Fruit fly (Drosophila melanogaster) whole organism, embryonic: Measurements from ENCODE around the gene mRpL35.

Experiments
- CG10147 ChIP-seq: fragments of 200-800 bp; sonication (Bioruptor generic); optimal IDR thresholded peaks from 2 replicates; lab custom pipeline; 2019; ENCODE audit warnings: missing biosample characterization, mild to moderate bottlenecking, missing genetic modification characterization, moderate library complexity
- CG10321 ChIP-seq: fragments of 200-800 bp; sonication (Bioruptor generic); IDR thresholded peaks from 2 replicates; pipeline ENCODE4 v1.3.6; 2022; ENCODE audit warnings: missing biosample characterization, missing genetic modification characterization
- CG10462 ChIP-seq: fragments of 200-800 bp; sonication (Bioruptor generic); optimal IDR thresholded peaks from 2 replicates; lab custom pipeline; 2016; ENCODE audit warnings: missing biosample characterization, missing genetic modification characterization
- CG10959 ChIP-seq: fragments of 200-800 bp; sonication (Bioruptor generic); IDR thresholded peaks from 2 replicates; pipeline ENCODE4 v1.3.6; 2022; ENCODE audit warnings: missing biosample characterization, missing genetic modification characterization
- CG11093 ChIP-seq: fragments of 200-800 bp; sonication (Bioruptor generic); IDR thresholded peaks from 3 replicates; pipeline ENCODE4 v1.3.6; 2022; ENCODE audit warnings: missing biosample characterization, missing genetic modification characterization
- CG12071 ChIP-seq: fragments of 200-800 bp; sonication (Bioruptor generic); optimal IDR thresholded peaks from 3 replicates; lab custom pipeline; 2018; ENCODE audit warnings: missing biosample characterization, mild to moderate bottlenecking, missing genetic modification characterization
- CG13123 ChIP-seq: fragments of 200-800 bp; sonication (Bioruptor generic); optimal IDR thresholded peaks from 2 replicates; lab custom pipeline; 2016; ENCODE audit warnings: missing biosample characterization, missing genetic modification characterization
- CG13775 ChIP-seq: fragments of 200-800 bp; sonication (Bioruptor generic); optimal IDR thresholded peaks from 3 replicates; lab custom pipeline; 2017; ENCODE audit warnings: missing biosample characterization, mild to moderate bottlenecking, missing genetic modification characterization
- CG15601 ChIP-seq: fragments of 200-800 bp; sonication (Bioruptor generic); optimal IDR thresholded peaks from 3 replicates; lab custom pipeline; 2019; ENCODE audit warnings: missing biosample characterization, mild to moderate bottlenecking, missing genetic modification characterization, moderate library complexity
- CG17328 ChIP-seq: fragments of 200-800 bp; sonication (Bioruptor generic); IDR thresholded peaks from 2 replicates; pipeline ENCODE4 v1.3.6; 2022; ENCODE audit warnings: missing biosample characterization, missing genetic modification characterization
- CG2120 ChIP-seq: fragments of 200-800 bp; sonication (Bioruptor generic); optimal IDR thresholded peaks from 3 replicates; lab custom pipeline; 2016; ENCODE audit warnings: missing biosample characterization, missing genetic modification characterization
- CG30431 ChIP-seq: fragments of 200-800 bp; sonication (Bioruptor generic); optimal IDR thresholded peaks from 2 replicates; lab custom pipeline; 2017; ENCODE audit warnings: missing biosample characterization, missing genetic modification characterization
- CG5245 ChIP-seq: fragments of 200-800 bp; sonication (Bioruptor generic); optimal IDR thresholded peaks from 3 replicates; lab custom pipeline; 2016; ENCODE audit warnings: missing biosample characterization, missing genetic modification characterization
- CG5953 ChIP-seq: fragments of 200-800 bp; sonication (Bioruptor generic); IDR thresholded peaks from 2 replicates; pipeline ENCODE4 v1.3.6; 2022; ENCODE audit warnings: missing biosample characterization, missing genetic modification characterization
- CG6765 ChIP-seq: fragments of 200-800 bp; sonication (Bioruptor generic); optimal IDR thresholded peaks from 3 replicates; lab custom pipeline; 2017; ENCODE audit warnings: missing biosample characterization, mild to moderate bottlenecking, missing genetic modification characterization
- CG7786 ChIP-seq: fragments of 200-800 bp; sonication (Bioruptor generic); optimal IDR thresholded peaks from 2 replicates; lab custom pipeline; 2016; ENCODE audit warnings: missing biosample characterization, missing genetic modification characterization
- CG8089 ChIP-seq: fragments of 200-800 bp; sonication (Bioruptor generic); optimal IDR thresholded peaks from 3 replicates; lab custom pipeline; 2016; ENCODE audit warnings: missing biosample characterization, missing genetic modification characterization
- Chrac-16 ChIP-seq: fragments of 200-800 bp; sonication (Bioruptor generic); optimal IDR thresholded peaks from 3 replicates; lab custom pipeline; 2016; ENCODE audit warnings: missing biosample characterization, missing genetic modification characterization
- Eip74EF ChIP-seq, 2 experiments: fragments of 200-800 bp in 1 of 2; fragments of >200 bp in 1 of 2; sonication (Bioruptor generic) in 1 of 2; optimal IDR thresholded peaks; 2 replicates each; lab custom pipeline; 2017 to 2019; ENCODE audit warnings: missing biosample characterization in 2 of 2, missing genetic modification characterization in 2 of 2, mild to moderate bottlenecking in 1 of 2, moderate library complexity in 1 of 2
- Fer1 ChIP-seq: fragments of 200-800 bp; sonication (Bioruptor generic); optimal IDR thresholded peaks from 2 replicates; lab custom pipeline; 2017; ENCODE audit warnings: missing biosample characterization, mild to moderate bottlenecking, missing genetic modification characterization
- Gug ChIP-seq: fragments of 200-800 bp; sonication (Bioruptor generic); IDR thresholded peaks from 4 replicates; pipeline ENCODE4 v1.3.6; 2022; ENCODE audit warnings: missing biosample characterization, missing genetic modification characterization
- HLH4C ChIP-seq: fragments of 200-800 bp; sonication (Bioruptor generic); IDR thresholded peaks from 3 replicates; pipeline ENCODE4 v1.3.6; 2022; ENCODE audit warnings: missing biosample characterization, missing genetic modification characterization; ENCODE audit not compliant: partially characterized antibody
- Hr51 ChIP-seq, 2 experiments: fragments of 200-800 bp; sonication (Bioruptor generic); optimal IDR thresholded peaks; 2 replicates in 1 of 2; 3 replicates in 1 of 2; lab custom pipeline; 2016 to 2018; ENCODE audit warnings: missing biosample characterization in 2 of 2, missing genetic modification characterization in 2 of 2, mild to moderate bottlenecking in 1 of 2, moderate library complexity in 1 of 2
- Hsf ChIP-seq: fragments of 200-800 bp; sonication (Bioruptor generic); optimal IDR thresholded peaks from 3 replicates; lab custom pipeline; 2016; ENCODE audit warnings: missing biosample characterization, missing genetic modification characterization
- Lhr ChIP-seq: fragments of 200-800 bp; sonication (Bioruptor generic); optimal IDR thresholded peaks from 3 replicates; lab custom pipeline; 2017; ENCODE audit warnings: mild to moderate bottlenecking, missing biosample characterization, missing genetic modification reagents, missing genetic modification characterization
- Myb ChIP-seq: fragments of 200-800 bp; sonication (Bioruptor generic); optimal IDR thresholded peaks from 2 replicates; lab custom pipeline; 2016; ENCODE audit warnings: missing biosample characterization, missing genetic modification characterization
- NK7.1 ChIP-seq: fragments of 200-800 bp; sonication (Bioruptor generic); optimal IDR thresholded peaks from 3 replicates; lab custom pipeline; 2016; ENCODE audit warnings: missing biosample characterization, missing genetic modification characterization
- Nf-YC ChIP-seq: fragments of 200-800 bp; optimal IDR thresholded peaks from 3 replicates; lab custom pipeline; 2019; ENCODE audit warnings: missing biosample characterization, mild to moderate bottlenecking, missing genetic modification characterization, moderate library complexity
- Rfx ChIP-seq: fragments of 200-800 bp; sonication (Bioruptor generic); IDR thresholded peaks from 2 replicates; pipeline ENCODE4 v1.3.6; 2022; ENCODE audit warnings: missing biosample characterization, missing genetic modification characterization
- Spps ChIP-seq: fragments of 200-800 bp; sonication (Bioruptor generic); optimal IDR thresholded peaks from 2 replicates; lab custom pipeline; 2018; ENCODE audit warnings: missing biosample characterization, mild to moderate bottlenecking, missing genetic modification characterization
- Tbp ChIP-seq: fragments of >200 bp; optimal IDR thresholded peaks from 2 replicates; lab custom pipeline; 2018; ENCODE audit warnings: missing biosample characterization, missing genetic modification characterization
- abd-A ChIP-seq: fragments of 200-800 bp; sonication (Bioruptor generic); optimal IDR thresholded peaks from 3 replicates; lab custom pipeline; 2019; ENCODE audit warnings: missing biosample characterization, mild to moderate bottlenecking, missing genetic modification characterization, moderate library complexity
- al ChIP-seq: fragments of 200-800 bp; sonication (Bioruptor generic); IDR thresholded peaks from 2 replicates; pipeline ENCODE4 v1.3.6; 2022; ENCODE audit warnings: missing biosample characterization, missing genetic modification characterization
- ase ChIP-seq: fragments of 200-800 bp; sonication (Bioruptor generic); IDR thresholded peaks from 3 replicates; pipeline ENCODE4 v1.3.6; 2022; ENCODE audit warnings: missing biosample characterization, missing genetic modification characterization
- cas ChIP-seq: fragments of 200-800 bp; sonication (Bioruptor generic); IDR thresholded peaks from 2 replicates; pipeline ENCODE4 v1.3.6; 2022; ENCODE audit warnings: missing biosample characterization, missing genetic modification characterization
- caup ChIP-seq: fragments of 200-800 bp; sonication (Bioruptor generic); optimal IDR thresholded peaks from 3 replicates; lab custom pipeline; 2017; ENCODE audit warnings: missing biosample characterization, mild to moderate bottlenecking, missing genetic modification characterization, moderate library complexity; ENCODE audit not compliant: severe bottlenecking
- fd96Cb ChIP-seq: fragments of 200-800 bp; sonication (Bioruptor generic); optimal IDR thresholded peaks from 2 replicates; lab custom pipeline; 2018; ENCODE audit warnings: missing biosample characterization, mild to moderate bottlenecking, missing genetic modification characterization, moderate library complexity
- gce ChIP-seq: fragments of 200-800 bp; sonication (Bioruptor generic); IDR thresholded peaks from 3 replicates; pipeline ENCODE4 v1.3.6; 2022; ENCODE audit warnings: missing biosample characterization, missing genetic modification characterization
- hb ChIP-seq: fragments of 200-800 bp; sonication (Bioruptor generic); IDR thresholded peaks from 3 replicates; pipeline ENCODE4 v1.3.6; 2022; ENCODE audit warnings: missing biosample characterization, missing genetic modification characterization; ENCODE audit not compliant: partially characterized antibody
- hbn ChIP-seq: fragments of 200-800 bp; sonication (Bioruptor generic); IDR thresholded peaks from 2 replicates; pipeline ENCODE4 v1.3.6; 2022; ENCODE audit warnings: missing biosample characterization, missing genetic modification characterization; ENCODE audit not compliant: partially characterized antibody
- her ChIP-seq: fragments of 200-800 bp; sonication (Bioruptor generic); optimal IDR thresholded peaks from 2 replicates; lab custom pipeline; 2016; ENCODE audit warnings: missing biosample characterization, missing genetic modification characterization
- insv ChIP-seq, 2 experiments: fragments of 200-800 bp; sonication (Bioruptor generic); optimal IDR thresholded peaks; 3 replicates each; lab custom pipeline; 2016 to 2018; ENCODE audit warnings: missing biosample characterization in 2 of 2, missing genetic modification characterization in 2 of 2
- inv ChIP-seq: fragments of 200-800 bp; sonication (Bioruptor generic); IDR thresholded peaks from 2 replicates; pipeline ENCODE4 v1.3.6; 2022; ENCODE audit warnings: missing biosample characterization, missing genetic modification characterization; ENCODE audit not compliant: partially characterized antibody
- nerfin-2 ChIP-seq: fragments of 200-800 bp; sonication (Bioruptor generic); IDR thresholded peaks from 2 replicates; pipeline ENCODE4 v1.3.6; 2022; ENCODE audit warnings: missing biosample characterization, missing genetic modification characterization; ENCODE audit not compliant: partially characterized antibody
- org-1 ChIP-seq: fragments of 200-800 bp; sonication (Bioruptor generic); optimal IDR thresholded peaks from 2 replicates; lab custom pipeline; 2017; ENCODE audit warnings: missing biosample characterization, missing genetic modification characterization
- otp ChIP-seq: fragments of 200-800 bp; sonication (Bioruptor generic); IDR thresholded peaks from 3 replicates; pipeline ENCODE4, ENCODE4 v1.3.6; 2022; ENCODE audit warnings: missing biosample characterization, missing genetic modification characterization
- tap ChIP-seq: fragments of 200-800 bp; optimal IDR thresholded peaks from 3 replicates; lab custom pipeline; 2019; ENCODE audit warnings: missing biosample characterization, mild to moderate bottlenecking, missing genetic modification characterization, moderate library complexity
- tin ChIP-seq: fragments of 200-800 bp; sonication (Bioruptor generic); optimal IDR thresholded peaks from 3 replicates; lab custom pipeline; 2016; ENCODE audit warnings: missing biosample characterization, missing genetic modification characterization
- tio ChIP-seq: fragments of 200-800 bp; sonication (Bioruptor generic); optimal IDR thresholded peaks from 2 replicates; lab custom pipeline; 2017; ENCODE audit warnings: missing biosample characterization, missing genetic modification characterization, inconsistent platforms
- wor ChIP-seq: fragments of 200-800 bp; sonication (Bioruptor generic); IDR thresholded peaks from 2 replicates; pipeline ENCODE4 v1.3.6; 2022; ENCODE audit warnings: missing biosample characterization, missing genetic modification characterization

mRpL35 gene

dm6 chr3R:22035552-22035951 is 12.2 kb downstream of the mRpL35 start (continued):
- TF ChIP-seq CG13775 (GFP tag; lab: Kevin White, UChicago) (no peak), Rfx (GFP tag; lab: Robert Waterston, UW) (0 out of 2 replicates have a peak, but pooled peaks have one; percentile 6), CG10959 (GFP tag; lab: Robert Waterston, UW) (no peak), hbn (GFP tag; lab: Robert Waterston, UW) (peak; percentile 73), Spps (tag; lab: Kevin White, UChicago) (no peak), inv (GFP tag; lab: Robert Waterston, UW) (peak; percentile 66; the same call in 1 of the 2 replicates), CG8089 (GFP tag; lab: Kevin White, UChicago) (no peak), insv (GFP tag; optimal IDR thresholded peaks at IDR 0.05; lab: Kevin White, UChicago) (peak in 1 of 2 experiments; percentile 82), Chrac-16 (GFP tag; lab: Kevin White, UChicago) (no peak), org-1 (no peak), CG5953 (GFP tag; lab: Robert Waterston, UW) (no peak), Myb (GFP tag; lab: Kevin White, UChicago) (peak; percentile 86), CG30431 (no peak), NK7.1 (no peak), CG15601 (tag; lab: Kevin White, UChicago) (no peak), CG11093 (GFP tag; lab: Robert Waterston, UW) (no peak), al (GFP tag; lab: Robert Waterston, UW) (no peak), caup (GFP tag; lab: Kevin White, UChicago) (no peak), Eip74EF (GFP tag; optimal IDR thresholded peaks at IDR 0.05; lab: Kevin White, UChicago) (no peak), nerfin-2 (GFP tag; lab: Robert Waterston, UW) (peak; percentile 64), abd-A (tag; lab: Kevin White, UChicago) (no peak), CG7786 (GFP tag; lab: Kevin White, UChicago) (no peak), CG12071 (GFP tag; lab: Kevin White, UChicago) (no peak), hb (0 out of 3 replicates have a peak, but pooled peaks have one; percentile 42), cas (GFP tag; lab: Robert Waterston, UW) (no peak), CG2120 (GFP tag; lab: Kevin White, UChicago) (no peak), fd96Cb (tag; lab: Kevin White, UChicago) (no peak), gce (GFP tag; lab: Robert Waterston, UW) (no peak), Fer1 (GFP tag; lab: Kevin White, UChicago) (no peak), her (no peak), CG10321 (GFP tag; lab: Robert Waterston, UW) (no peak), CG13123 (GFP tag; lab: Kevin White, UChicago) (no peak), Lhr (no peak), CG10147 (GFP tag; lab: Kevin White, UChicago) (no peak), CG6765 (GFP tag; lab: Kevin White, UChicago) (no peak), tio (no peak), CG10462 (GFP tag; lab: Kevin White, UChicago) (no peak), Hsf (no peak), HLH4C (GFP tag; lab: Robert Waterston, UW) (peak; percentile 78), Hr51 (GFP tag; optimal IDR thresholded peaks at IDR 0.05; lab: Kevin White, UChicago) (no peak), Tbp (no peak), tin (GFP tag; lab: Kevin White, UChicago) (no peak), wor (GFP tag; lab: Robert Waterston, UW) (no peak), ase (GFP tag; lab: Robert Waterston, UW) (no peak), CG5245 (no peak), Gug (GFP tag; lab: Robert Waterston, UW) (no peak), tap (tag; lab: Kevin White, UChicago) (no peak), Nf-YC (tag; lab: Kevin White, UChicago) (no peak), otp (no peak), CG17328 (GFP tag; lab: Robert Waterston, UW) (no peak)
